Fruit fly (Drosophila melanogaster) S2 (cell line): ENCODE results near the gene LpR2.

ENCODE experiments used
- CG8478 ChIP-seq: fragments of >200 bp; optimal IDR thresholded peaks from 2 replicates; lab custom pipeline; 2018
- CTCF ChIP-seq, 2 experiments: fragments of >200 bp; optimal IDR thresholded peaks; 2 replicates each; lab custom pipeline; 2018

The LpR2 gene

dm6 chr3R:25740348-25740751 lies at the start of gene LpR2:
TSS of gene LpR2 (minus strand) at chr3R:25740465.
- TF ChIP-seq CTCF (optimal IDR thresholded peaks at IDR 0.05; lab: Kevin White, UChicago) (no peak), CG8478 (lab: Kevin White, UChicago) (no peak)

- no peak for TF ChIP-seq CG8478 (lab: Kevin White, UChicago)
These were observed 49.1 kb upstream of the LpR2 start, which contains the start of gene CG31380 for dm6 chr3R:25789355-25789754. TSS of gene CG31380 (minus strand) at chr3R:25789455.

dm6 chr3R:25787198-25787597 lies 46.9 kb upstream of the LpR2 start, which contains the start of gene CG4960:
TSS of gene CG4960 (minus strand) at chr3R:25787298.
- TF ChIP-seq CTCF (optimal IDR thresholded peaks at IDR 0.05; lab: Kevin White, UChicago) (no peak), CG8478 (lab: Kevin White, UChicago) (no peak)

- TF ChIP-seq CG8478 (lab: Kevin White, UChicago) (no peak), CTCF (optimal IDR thresholded peaks at IDR 0.05; lab: Kevin White, UChicago) (no peak)
These were observed 42.7 kb upstream of the LpR2 start for dm6 chr3R:25782855-25783424.

- TF ChIP-seq CTCF (optimal IDR thresholded peaks at IDR 0.05; lab: Kevin White, UChicago) = no peak
- no peak for TF ChIP-seq CG8478 (lab: Kevin White, UChicago)
These were observed 37.9 kb upstream of the LpR2 start, which contains the start of gene CG4956 for dm6 chr3R:25778205-25778604. TSS of gene CG4956 (minus strand) at chr3R:25778305.

- TF ChIP-seq CG8478 (lab: Kevin White, UChicago) = no peak
- no peak for TF ChIP-seq CTCF (optimal IDR thresholded peaks at IDR 0.05; lab: Kevin White, UChicago)
These were observed 36.8 kb upstream of the LpR2 start, which contains the start of gene CG17195 for dm6 chr3R:25777098-25777497. TSS of gene CG17195 (minus strand) at chr3R:25777198.

dm6 chr3R:25776137-25776536 lies 35.9 kb upstream of the LpR2 start, which contains the start of gene CG17196:
TSS of gene CG17196 (minus strand) at chr3R:25776237.
- TF ChIP-seq CG8478 (lab: Kevin White, UChicago) (no peak), CTCF (optimal IDR thresholded peaks at IDR 0.05; lab: Kevin White, UChicago) (no peak)

dm6 chr3R:25775269-25775668 lies 35.0 kb upstream of the LpR2 start, which contains the start of the genes CG17197 and CG17198:
TSS of gene CG17197 (minus strand) at chr3R:25775369.
TSS of gene CG17198 (minus strand) at chr3R:25775369.
- TF ChIP-seq CG8478 (lab: Kevin White, UChicago) = no peak
- TF ChIP-seq CTCF (optimal IDR thresholded peaks at IDR 0.05; lab: Kevin White, UChicago) = no peak

dm6 chr3R:25763005-25763404 lies 22.7 kb upstream of the LpR2 start, which contains the start of gene LpR1:
TSS of gene LpR1 (minus strand) at chr3R:25763105.
- no peak for TF ChIP-seq CTCF (optimal IDR thresholded peaks at IDR 0.05; lab: Kevin White, UChicago)
- TF ChIP-seq CG8478 (lab: Kevin White, UChicago) = no peak

- no peak for TF ChIP-seq CTCF (optimal IDR thresholded peaks at IDR 0.05; lab: Kevin White, UChicago)
- TF ChIP-seq CG8478 (lab: Kevin White, UChicago) = no peak
These were observed 21.9 kb upstream of the LpR2 start for dm6 chr3R:25762005-25762764.

- no peak for TF ChIP-seq CTCF (optimal IDR thresholded peaks at IDR 0.05; lab: Kevin White, UChicago)
- no peak for TF ChIP-seq CG8478 (lab: Kevin White, UChicago)
These were observed 19.9 kb upstream of the LpR2 start for dm6 chr3R:25760190-25760589.

dm6 chr3R:25759430-25759829 lies 19.2 kb upstream of the LpR2 start:
- TF ChIP-seq CTCF (optimal IDR thresholded peaks at IDR 0.05; lab: Kevin White, UChicago) (no peak), CG8478 (lab: Kevin White, UChicago) (no peak)

dm6 chr3R:25755864-25756507 lies 15.7 kb upstream of the LpR2 start:
- no peak for TF ChIP-seq CTCF (optimal IDR thresholded peaks at IDR 0.05; lab: Kevin White, UChicago)
- no peak for TF ChIP-seq CG8478 (lab: Kevin White, UChicago)

- no peak for TF ChIP-seq CG8478 (lab: Kevin White, UChicago)
- TF ChIP-seq CTCF (optimal IDR thresholded peaks at IDR 0.05; lab: Kevin White, UChicago) = no peak
These were observed 14.7 kb upstream of the LpR2 start for dm6 chr3R:25754844-25755429.
